Worm (Caenorhabditis elegans) whole organism, L4 larva: ENCODE results near the gene hlh-4.

Experiments
- F37D6.2 ChIP-seq: sonication (generic microtip); optimal IDR thresholded peaks from 2 replicates; lab custom pipeline; 2016; ENCODE audit warnings: mild to moderate bottlenecking, missing genetic modification characterization, missing compliant biosample characterization
- Y105C5A.15 ChIP-seq: fragments of 200-800 bp; sonication (Bioruptor generic); IDR thresholded peaks from 2 replicates; pipeline ENCODE4 v1.3.6; 2022; ENCODE audit warnings: missing genetic modification characterization, missing compliant biosample characterization
- Y5F2A.4 ChIP-seq: fragments of 200-800 bp; sonication (Bioruptor generic); optimal IDR thresholded peaks from 2 replicates; lab custom pipeline; 2018; ENCODE audit warnings: mild to moderate bottlenecking, missing genetic modification characterization, missing compliant biosample characterization
- Y75B8A.6 ChIP-seq: fragments of 200-800 bp; sonication (Bioruptor generic); IDR thresholded peaks from 2 replicates; pipeline ENCODE4 v1.3.6; 2022; ENCODE audit warnings: missing genetic modification reagents, missing genetic modification characterization, missing compliant biosample characterization
- ZK337.2 ChIP-seq: fragments of 200-800 bp; sonication (Bioruptor generic); IDR thresholded peaks from 2 replicates; pipeline ENCODE4 v1.3.6; 2022; ENCODE audit warnings: missing genetic modification reagents, missing genetic modification characterization, missing compliant biosample characterization
- ZK546.5 ChIP-seq, 2 experiments: sonication (generic microtip); optimal IDR thresholded peaks; 2 replicates each; lab custom pipeline; 2017; ENCODE audit warnings: missing biosample characterization in 2 of 2, missing genetic modification characterization in 2 of 2
- aha-1 ChIP-seq: fragments of 150-350 bp; peaks from one replicate; lab custom pipeline; 2014; ENCODE audit warnings: missing biosample characterization, missing genetic modification characterization
- aly-2 ChIP-seq: sonication (generic microtip); optimal IDR thresholded peaks from 2 replicates; lab custom pipeline; 2018; ENCODE audit warnings: missing biosample characterization, missing genetic modification characterization
- ama-1 ChIP-seq: fragments of 150-350 bp; optimal IDR thresholded peaks from 2 replicates; lab custom pipeline; 2014; ENCODE audit warnings: inconsistent platforms, mixed read lengths
- arid-1 ChIP-seq: fragments of 200-800 bp; sonication (Bioruptor generic); conservative IDR thresholded peaks from 2 replicates; pipeline ENCODE4 v1.3.6; 2022; ENCODE audit warnings: missing genetic modification reagents, missing genetic modification characterization, missing compliant biosample characterization
- ceh-20 ChIP-seq: fragments of 200-800 bp; sonication (Bioruptor generic); IDR thresholded peaks from 2 replicates; pipeline ENCODE4 v1.3.6; 2022; ENCODE audit warnings: missing genetic modification reagents, missing genetic modification characterization, missing compliant biosample characterization
- ceh-62 ChIP-seq: sonication (generic microtip); optimal IDR thresholded peaks from 2 replicates; lab custom pipeline; 2017; ENCODE audit warnings: missing biosample characterization, missing genetic modification characterization
- cey-2 ChIP-seq: sonication (generic microtip); optimal IDR thresholded peaks from 3 replicates; lab custom pipeline; 2017; ENCODE audit warnings: missing genetic modification characterization, mild to moderate bottlenecking, missing compliant biosample characterization, antibody characterized with exemption, borderline replicate concordance; ENCODE audit not compliant: insufficient read depth
- daf-12 ChIP-seq: fragments of 150-350 bp; optimal IDR thresholded peaks from 2 replicates; lab custom pipeline; 2014; ENCODE audit warnings: missing biosample characterization, missing genetic modification reagents, missing genetic modification characterization
- daf-8 ChIP-seq: fragments of 200-800 bp; sonication (Bioruptor generic); IDR thresholded peaks from 2 replicates; pipeline ENCODE4 v1.3.6; 2022; ENCODE audit warnings: missing genetic modification characterization, missing compliant biosample characterization
- dmd-9 ChIP-seq: fragments of 200-800 bp; sonication (Bioruptor generic); IDR thresholded peaks from 2 replicates; pipeline ENCODE4 v1.3.6; 2022; ENCODE audit warnings: missing genetic modification reagents, missing genetic modification characterization, missing compliant biosample characterization
- dve-1 ChIP-seq: sonication (generic microtip); optimal IDR thresholded peaks from 2 replicates; lab custom pipeline; 2017; ENCODE audit warnings: antibody characterized with exemption, mild to moderate bottlenecking, missing genetic modification characterization, missing compliant biosample characterization; ENCODE audit not compliant: insufficient read depth
- egl-43 ChIP-seq: fragments of 200-800 bp; sonication (Bioruptor generic); IDR thresholded peaks from 2 replicates; pipeline ENCODE4 v1.3.6; 2022; ENCODE audit warnings: missing genetic modification reagents, missing genetic modification characterization, missing compliant biosample characterization
- fkh-10 ChIP-seq: fragments of 150-350 bp; optimal IDR thresholded peaks from 2 replicates; lab custom pipeline; 2014; ENCODE audit warnings: missing biosample characterization, missing genetic modification reagents, missing genetic modification characterization
- hif-1 ChIP-seq, 2 experiments: sonication (generic microtip); optimal IDR thresholded peaks; 2 replicates each; lab custom pipeline; 2016 to 2017; ENCODE audit warnings: missing compliant biosample characterization in 2 of 2, missing genetic modification characterization in 2 of 2, missing genetic modification reagents in 2 of 2, missing genotype in 2 of 2, mild to moderate bottlenecking in 1 of 2
- hlh-30 ChIP-seq: sonication (generic microtip); optimal IDR thresholded peaks from 2 replicates; lab custom pipeline; 2017; ENCODE audit warnings: antibody characterized with exemption, mild to moderate bottlenecking, missing genetic modification characterization, missing compliant biosample characterization; ENCODE audit not compliant: insufficient read depth
- hmg-1.1 ChIP-seq: fragments of 200-800 bp; sonication (Bioruptor generic); IDR thresholded peaks from 2 replicates; pipeline ENCODE4 v1.3.6; 2022; ENCODE audit warnings: missing genetic modification reagents, missing genetic modification characterization, missing compliant biosample characterization
- jun-1 ChIP-seq: fragments of 150-350 bp; optimal IDR thresholded peaks from 2 replicates; lab custom pipeline; 2014; ENCODE audit warnings: missing biosample characterization, missing genetic modification reagents, missing genetic modification characterization
- lim-7 ChIP-seq: fragments of 200-800 bp; sonication (Bioruptor generic); IDR thresholded peaks from 2 replicates; pipeline ENCODE4 v1.3.6; 2022; ENCODE audit warnings: missing genetic modification characterization, missing compliant biosample characterization
- lin-29 ChIP-seq: fragments of 200-800 bp; sonication (Bioruptor generic); IDR thresholded peaks from 2 replicates; pipeline ENCODE4 v1.3.6; 2022; ENCODE audit warnings: missing genetic modification reagents, missing genetic modification characterization, missing compliant biosample characterization
- lin-39 ChIP-seq: fragments of 150-350 bp; optimal IDR thresholded peaks from 2 replicates; lab custom pipeline; 2014; ENCODE audit warnings: missing biosample characterization, missing genetic modification reagents, missing genetic modification characterization
- madf-5 ChIP-seq, 2 experiments: fragments of 200-800 bp; sonication (Bioruptor generic); IDR thresholded peaks; 2 replicates each; pipeline ENCODE4 v1.3.6; 2022; ENCODE audit warnings: missing compliant biosample characterization in 2 of 2, missing genetic modification characterization in 2 of 2
- mdl-1 ChIP-seq, 2 experiments: fragments of 150-350 bp in 1 of 2; sonication (generic microtip) in 1 of 2; optimal IDR thresholded peaks; 2 replicates each; lab custom pipeline; 2014 to 2017; ENCODE audit warnings: missing biosample characterization in 2 of 2, missing genetic modification characterization in 2 of 2
- mxl-3 ChIP-seq: fragments of 200-800 bp; sonication (Bioruptor generic); optimal IDR thresholded peaks from 2 replicates; lab custom pipeline; 2018; ENCODE audit warnings: mild to moderate bottlenecking, missing genetic modification characterization, missing compliant biosample characterization
- nhr-11 ChIP-seq: fragments of 150-350 bp; optimal IDR thresholded peaks from 2 replicates; lab custom pipeline; 2014; ENCODE audit warnings: missing biosample characterization, missing genetic modification characterization
- nhr-25 ChIP-seq: sonication (generic microtip); optimal IDR thresholded peaks from 2 replicates; lab custom pipeline; 2017; ENCODE audit warnings: missing genetic modification characterization, mild to moderate bottlenecking, missing compliant biosample characterization, antibody characterized with exemption, moderate library complexity, borderline replicate concordance; ENCODE audit not compliant: insufficient read depth
- nhr-28 ChIP-seq: fragments of 150-350 bp; optimal IDR thresholded peaks from 2 replicates; lab custom pipeline; 2014; ENCODE audit warnings: missing biosample characterization, missing genetic modification characterization
- nhr-42 ChIP-seq: fragments of 200-800 bp; sonication (Bioruptor generic); IDR thresholded peaks from 2 replicates; pipeline ENCODE4 v1.3.6; 2022; ENCODE audit warnings: missing genetic modification characterization, missing compliant biosample characterization
- nhr-6 ChIP-seq: fragments of 150-350 bp; optimal IDR thresholded peaks from 2 replicates; lab custom pipeline; 2014; ENCODE audit warnings: missing biosample characterization, missing genetic modification characterization
- nhr-76 ChIP-seq: fragments of 150-350 bp; optimal IDR thresholded peaks from 2 replicates; lab custom pipeline; 2014; ENCODE audit warnings: missing biosample characterization, missing genetic modification characterization
- nhr-77 ChIP-seq: fragments of 150-350 bp; optimal IDR thresholded peaks from 2 replicates; lab custom pipeline; 2014; ENCODE audit warnings: missing biosample characterization, missing genetic modification characterization
- sdz-12 ChIP-seq: fragments of 200-800 bp; sonication (Bioruptor generic); optimal IDR thresholded peaks from 2 replicates; lab custom pipeline; 2018; ENCODE audit warnings: mild to moderate bottlenecking, missing genetic modification characterization, missing compliant biosample characterization
- skn-1 ChIP-seq: fragments of 150-350 bp; optimal IDR thresholded peaks from 2 replicates; lab custom pipeline; 2014; ENCODE audit warnings: missing biosample characterization, missing genetic modification characterization
- snpc-4 ChIP-seq: fragments of 150-350 bp; optimal IDR thresholded peaks from 2 replicates; lab custom pipeline; 2014; ENCODE audit warnings: missing biosample characterization, missing genetic modification characterization
- spr-1 ChIP-seq: sonication (generic microtip); optimal IDR thresholded peaks from 2 replicates; lab custom pipeline; 2016; ENCODE audit warnings: mild to moderate bottlenecking, missing genetic modification characterization, missing compliant biosample characterization
- spr-3 ChIP-seq: fragments of 200-800 bp; sonication (Bioruptor generic); optimal IDR thresholded peaks from 2 replicates; lab custom pipeline; 2018; ENCODE audit warnings: mild to moderate bottlenecking, missing genetic modification characterization, missing compliant biosample characterization
- tra-1 ChIP-seq: fragments of 200-800 bp; sonication (Bioruptor generic); IDR thresholded peaks from 2 replicates; pipeline ENCODE4 v1.3.6; 2022; ENCODE audit warnings: missing genetic modification reagents, missing genetic modification characterization, missing compliant biosample characterization
- unc-130 ChIP-seq: sonication (generic microtip); optimal IDR thresholded peaks from 2 replicates; lab custom pipeline; 2016; ENCODE audit warnings: missing genetic modification reagents, missing genetic modification characterization, missing compliant biosample characterization
- unc-39 ChIP-seq: sonication (generic microtip); optimal IDR thresholded peaks from 2 replicates; lab custom pipeline; 2017; ENCODE audit warnings: missing biosample characterization, missing genetic modification characterization
- unc-62 ChIP-seq, 3 experiments: fragments of 150-350 bp in 1 of 3; sonication (generic microtip); optimal IDR thresholded peaks in 2 of 3; peaks in 1 of 3; 1 replicate in 1 of 3; 2 replicates in 2 of 3; lab custom pipeline; 2014 to 2017; ENCODE audit warnings: missing biosample characterization in 3 of 3, missing genetic modification characterization in 3 of 3, missing genetic modification reagents in 3 of 3, missing genotype in 1 of 3
- ztf-7 ChIP-seq: fragments of 150-350 bp; optimal IDR thresholded peaks from 2 replicates; lab custom pipeline; 2014; ENCODE audit warnings: missing biosample characterization, missing genetic modification characterization

hlh-4 gene

DNA sequence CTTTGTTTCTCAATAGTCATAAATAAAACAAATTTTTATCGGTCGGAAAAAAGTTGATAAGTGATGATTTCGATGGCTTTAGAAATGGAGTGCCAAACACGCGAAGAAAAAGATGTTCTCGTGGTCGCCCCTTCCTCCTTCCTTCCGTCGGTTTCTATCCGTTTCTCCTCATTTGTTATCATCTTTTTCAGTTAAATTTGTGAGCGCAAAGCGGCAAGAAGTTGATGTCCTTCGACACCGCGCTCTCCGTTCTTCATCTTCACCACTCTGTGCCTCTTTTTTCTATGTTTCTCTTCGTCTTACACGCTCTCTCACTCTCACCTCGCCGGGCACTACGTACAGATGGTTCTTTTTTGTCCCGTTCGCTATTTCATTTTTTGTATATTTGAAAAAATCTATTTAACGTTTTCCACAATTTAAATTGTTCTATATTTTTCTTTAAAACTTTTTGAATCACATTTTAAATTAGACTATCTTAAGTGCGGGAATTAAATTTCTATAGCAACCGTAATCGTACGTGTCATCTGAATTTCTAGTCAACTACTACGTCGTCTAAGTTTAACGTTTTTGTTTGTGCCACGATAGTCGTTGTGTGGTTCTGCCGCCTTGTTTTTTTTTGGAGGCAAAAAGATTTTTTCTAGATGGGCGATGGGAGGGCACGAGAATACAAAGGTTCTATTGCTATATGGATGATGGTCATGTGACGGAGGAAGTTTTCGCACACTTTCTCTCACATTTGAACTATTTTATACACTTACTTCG is 40.0 kb downstream of the hlh-4 start (continued):
- TF ChIP-seq hmg-1.1 (GFP tag; lab: Robert Waterston, UW) (peak; percentile 57), spr-1 (tag; lab: Kevin White, UChicago) (no peak), spr-3 (no peak), tra-1 (GFP tag; lab: Robert Waterston, UW) (0 out of 2 replicates have a peak, but pooled peaks have one; percentile 40), nhr-76 (tag; lab: Kevin White, UChicago) (no peak), fkh-10 (GFP tag; lab: Kevin White, UChicago) (no peak)

DNA sequence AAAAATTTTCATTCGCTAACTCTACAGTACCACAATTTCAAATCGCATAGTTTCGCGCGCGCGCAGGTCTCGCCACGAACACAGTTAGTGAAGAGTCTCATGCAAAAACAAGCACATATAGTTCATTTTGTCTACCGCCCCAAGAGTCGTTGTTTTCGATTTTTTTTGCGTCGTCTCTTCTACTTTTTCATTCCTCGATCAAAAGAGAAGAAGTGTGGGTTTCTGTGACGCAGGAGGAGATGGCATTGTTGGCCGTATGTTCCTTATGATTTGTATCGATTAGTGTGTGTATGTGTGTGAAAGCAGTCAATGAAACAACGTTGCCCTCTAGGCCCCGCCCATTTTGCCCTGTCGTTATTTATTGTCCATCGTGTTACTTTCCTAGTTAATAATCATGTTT is 41.0 kb downstream of the hlh-4 start:
- TF ChIP-seq unc-62 (GFP tag; optimal IDR thresholded peaks at IDR 0.05 in 1 of 2; lab: Kevin White, UChicago) (peak in 1 of 2 experiments; percentile 87), unc-62 (tag; optimal IDR thresholded peaks at IDR 0.05; lab: Kevin White, UChicago) (no peak), ztf-7 (tag; lab: Kevin White, UChicago) (no peak), Y5F2A.4 (GFP tag; lab: Kevin White, UChicago) (no peak), arid-1 (GFP tag; lab: Robert Waterston, UW) (no peak), spr-1 (tag; lab: Kevin White, UChicago) (no peak), hlh-30 (tag; lab: Kevin White, UChicago) (peak; percentile 48), ama-1 (no peak), daf-12 (tag; lab: Kevin White, UChicago) (no peak), nhr-25 (tag; lab: Kevin White, UChicago) (no peak), ZK546.5 (tag; optimal IDR thresholded peaks at IDR 0.05; lab: Kevin White, UChicago) (no peak), Y75B8A.6 (GFP tag; lab: Robert Waterston, UW) (no peak), unc-39 (no peak), lin-29 (GFP tag; lab: Robert Waterston, UW) (no peak), nhr-28 (tag; lab: Kevin White, UChicago) (peak; percentile 5), egl-43 (GFP tag; lab: Robert Waterston, UW) (no peak), Y105C5A.15 (no peak), lim-7 (GFP tag; lab: Robert Waterston, UW) (no peak), spr-3 (no peak), dmd-9 (GFP tag; lab: Robert Waterston, UW) (no peak), skn-1 (tag; lab: Kevin White, UChicago) (no peak), hif-1 (tag; optimal IDR thresholded peaks at IDR 0.05; lab: Kevin White, UChicago) (no peak), mxl-3 (peak; percentile 44), jun-1 (tag; lab: Kevin White, UChicago) (no peak), tra-1 (GFP tag; lab: Robert Waterston, UW) (no peak), fkh-10 (GFP tag; lab: Kevin White, UChicago) (no peak), nhr-77 (no peak), nhr-11 (tag; lab: Kevin White, UChicago) (no peak), unc-130 (GFP tag; lab: Kevin White, UChicago) (no peak), snpc-4 (tag; lab: Kevin White, UChicago) (no peak), lin-39 (no peak), ceh-20 (GFP tag; lab: Robert Waterston, UW) (no peak), hmg-1.1 (GFP tag; lab: Robert Waterston, UW) (no peak)

DNA sequence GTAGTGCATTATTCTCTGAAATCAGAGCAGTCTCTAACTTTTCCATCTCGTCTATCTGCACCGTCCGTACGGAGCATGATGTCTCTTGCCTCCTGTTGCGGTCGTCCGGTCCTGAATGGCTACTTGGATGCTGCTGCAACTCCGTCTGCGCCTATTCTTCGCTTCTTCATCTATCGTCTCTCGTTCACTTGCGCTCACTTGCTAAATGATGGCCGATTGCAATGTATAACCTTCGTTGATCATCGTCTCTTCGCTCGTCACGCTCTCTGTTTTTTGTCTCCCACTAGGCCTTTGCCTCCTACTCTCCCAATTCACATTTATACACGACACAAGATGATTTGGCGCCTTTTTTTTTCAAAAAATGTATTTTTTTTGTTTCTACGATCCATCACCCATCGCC is 41.5 kb downstream of the hlh-4 start:
- TF ChIP-seq nhr-6 (tag; lab: Kevin White, UChicago) (peak; percentile 43), nhr-42 (GFP tag; lab: Robert Waterston, UW) (no peak), aly-2 (tag; lab: Kevin White, UChicago) (no peak), ceh-62 (tag; lab: Kevin White, UChicago) (no peak), lin-39 (no peak), mxl-3 (peak; percentile 68), aha-1 (tag; lab: Kevin White, UChicago) (peak; percentile 97), hmg-1.1 (GFP tag; lab: Robert Waterston, UW) (peak; percentile 63), nhr-76 (tag; lab: Kevin White, UChicago) (no peak), daf-8 (GFP tag; lab: Robert Waterston, UW) (no peak), nhr-25 (tag; lab: Kevin White, UChicago) (no peak), ZK337.2 (GFP tag; lab: Robert Waterston, UW) (no peak), mdl-1 (tag; optimal IDR thresholded peaks at IDR 0.05; lab: Kevin White, UChicago) (peak in 1 of 2 experiments; percentile 46), F37D6.2 (tag; lab: Kevin White, UChicago) (peak; percentile 15), dve-1 (tag; lab: Kevin White, UChicago) (peak; percentile 49), hif-1 (tag; optimal IDR thresholded peaks at IDR 0.05; lab: Kevin White, UChicago) (peak in 1 of 2 experiments; percentile 24), cey-2 (tag; lab: Kevin White, UChicago) (no peak), sdz-12 (GFP tag; lab: Kevin White, UChicago) (no peak), madf-5 (GFP tag; IDR thresholded peaks at IDR 0.05; lab: Robert Waterston, UW) (no peak), spr-3 (no peak)
